ENCODE assay signal across 2 worm cellular contexts in genomic region chrX:12162659-12163058, ce11.
TF ChIP-seq lines count a peak whose summit lies in the region.

No protein-coding gene starts in this region.

TF ChIP-seq in whole organism, L3 larva, 47 proteins besides CTCF, POLR2A, EP300 and RAD21:
- no peak for TF ChIP-seq snpc-4 (tag; optimal IDR thresholded peaks at IDR 0.05; lab: Kevin White, UChicago)
- TF ChIP-seq tbx-2 (tag; optimal IDR thresholded peaks at IDR 0.05; lab: Kevin White, UChicago): no peak
- peak; percentile 96 for TF ChIP-seq pha-4 (tag; optimal IDR thresholded peaks at IDR 0.05; lab: Kevin White, UChicago)
- no peak for TF ChIP-seq nhr-67 (tag; optimal IDR thresholded peaks at IDR 0.05; lab: Kevin White, UChicago)
- TF ChIP-seq nhr-11 (tag; optimal IDR thresholded peaks at IDR 0.05; lab: Kevin White, UChicago): no peak

TF ChIP-seq in whole organism, L4 larva, 104 proteins besides CTCF, POLR2A, EP300 and RAD21:
- TF ChIP-seq pha-4 (GFP tag; IDR thresholded peaks at IDR 0.05; lab: Robert Waterston, UW) (peak; percentile 12; the same call in 1 of the 2 replicates), pha-4 (tag; optimal IDR thresholded peaks at IDR 0.05; lab: Kevin White, UChicago) (peak; percentile 83), Y105C5A.15 (GFP tag; IDR thresholded peaks at IDR 0.05; lab: Robert Waterston, UW) (no peak), egl-43 (GFP tag; IDR thresholded peaks at IDR 0.05; lab: Robert Waterston, UW) (no peak), aha-1 (tag; lab: Kevin White, UChicago) (peak; percentile 30)
TF ChIP-seq in whole organism, L4 larva: peak in this region for 2.

Comparison
In these comparisons a context has a peak if more than half of its experiments do, and no peak if none do; other contexts are left out.
1. Of the 28 proteins assayed by ChIP-seq in both whole organism, L4 larva and whole organism, L3 larva: peak only in whole organism, L4 larva: none; only in whole organism, L3 larva: none; in both: pha-4; in neither: 27.